Worm (Caenorhabditis elegans) whole organism, young adult: Measurements from ENCODE around the gene F01D5.1.

Source experiments
- ceh-27 ChIP-seq: fragments of 200-800 bp; sonication (Bioruptor generic); optimal IDR thresholded peaks from 2 replicates; lab custom pipeline; 2018; ENCODE audit warnings: mild to moderate bottlenecking, missing genetic modification characterization, moderate library complexity, missing compliant biosample characterization
- dpl-1 ChIP-seq: fragments of 150-350 bp; optimal IDR thresholded peaks from 2 replicates; lab custom pipeline; 2014; ENCODE audit warnings: missing biosample characterization, missing genetic modification reagents, missing genetic modification characterization
- hlh-26 ChIP-seq: fragments of 200-800 bp; sonication (Bioruptor generic); conservative IDR thresholded peaks from 2 replicates; pipeline ENCODE4 v1.3.6; 2022; ENCODE audit warnings: missing genetic modification reagents, missing genetic modification characterization, missing compliant biosample characterization
- hmg-1.2 ChIP-seq: fragments of 200-800 bp; sonication (Bioruptor generic); IDR thresholded peaks from 2 replicates; pipeline ENCODE4 v1.3.6; 2022; ENCODE audit warnings: missing genetic modification reagents, missing genetic modification characterization, missing compliant biosample characterization
- hmg-20 ChIP-seq: fragments of 200-800 bp; sonication (Bioruptor generic); IDR thresholded peaks from 2 replicates; pipeline ENCODE4 v1.3.6; 2022; ENCODE audit warnings: missing genetic modification reagents, missing genetic modification characterization, missing compliant biosample characterization
- hrde-1 ChIP-seq: sonication (generic microtip); optimal IDR thresholded peaks from 2 replicates; lab custom pipeline; 2016; ENCODE audit warnings: missing genetic modification characterization, mild to moderate bottlenecking, missing compliant biosample characterization, moderate library complexity, missing genotype, missing genetic modification reagents, borderline replicate concordance
- tbp1 ChIP-seq: fragments of 200-800 bp; sonication (Bioruptor generic); optimal IDR thresholded peaks from 2 replicates; lab custom pipeline; 2018; ENCODE audit warnings: mild to moderate bottlenecking, missing genetic modification characterization, missing compliant biosample characterization
- unc-130 ChIP-seq: sonication (generic microtip); optimal IDR thresholded peaks from 2 replicates; lab custom pipeline; 2016; ENCODE audit warnings: missing genetic modification reagents, missing genetic modification characterization, missing compliant biosample characterization
- unc-62 ChIP-seq: fragments of 150-350 bp; optimal IDR thresholded peaks from 2 replicates; lab custom pipeline; 2014; ENCODE audit warnings: missing biosample characterization, missing genetic modification reagents, missing genetic modification characterization
- xnd-1 ChIP-seq: sonication (generic microtip); optimal IDR thresholded peaks from 2 replicates; lab custom pipeline; 2016; ENCODE audit warnings: missing genotype, missing genetic modification reagents, missing genetic modification characterization, missing compliant biosample characterization

DNA sequence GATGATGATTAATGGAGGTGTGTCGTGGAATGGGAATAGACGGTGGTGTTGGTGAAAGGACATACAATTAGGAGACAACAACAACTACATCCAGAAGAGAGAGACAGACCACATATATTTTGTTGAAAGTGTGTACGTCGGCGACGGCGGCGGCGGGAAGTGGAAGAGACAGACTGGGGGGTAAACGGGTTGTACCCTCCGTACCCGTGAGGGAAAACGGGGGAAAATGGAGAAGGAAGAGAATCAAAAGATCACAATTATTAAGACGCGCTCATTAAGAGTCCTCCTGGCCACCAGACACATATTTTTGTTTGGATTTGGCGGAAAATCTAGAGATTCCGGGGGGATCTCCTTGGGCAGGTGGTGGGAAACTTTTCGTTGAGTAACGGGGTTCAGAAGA lies 49.1 kb upstream of the F01D5.1 start:
- TF ChIP-seq hmg-1.2 (GFP tag; lab: Robert Waterston, UW), result no peak
- TF ChIP-seq tbp1 (GFP tag; lab: Kevin White, UChicago), result no peak
- TF ChIP-seq hrde-1 (tag; lab: Kevin White, UChicago), result no peak
- TF ChIP-seq unc-62 (GFP tag; lab: Kevin White, UChicago), result no peak
- no peak for TF ChIP-seq ceh-27 (GFP tag; lab: Kevin White, UChicago)
- TF ChIP-seq xnd-1, result no peak
- TF ChIP-seq hmg-20 (GFP tag; lab: Robert Waterston, UW), result no peak
- TF ChIP-seq unc-130 (GFP tag; lab: Kevin White, UChicago), result no peak
- TF ChIP-seq hlh-26 (GFP tag; lab: Robert Waterston, UW), result no peak
- no peak for TF ChIP-seq dpl-1 (GFP tag; lab: Kevin White, UChicago)
